Worm (Caenorhabditis elegans): ENCODE results near the gene K01G5.8.

The K01G5.8 gene

ce11 chrIII:10757540-10757939, 17.0 kb upstream of the K01G5.8 start, which contains the start of gene rnf-113:
TSS of gene rnf-113 (minus strand) at chrIII:10757640.
- TF ChIP-seq sea-1 (GFP tag; conservative IDR thresholded peaks at IDR 0.05): no peak
- TF ChIP-seq hmbx-1 (tag; optimal IDR thresholded peaks at IDR 0.05): no peak
- TF ChIP-seq ceh-36 (tag; optimal IDR thresholded peaks at IDR 0.05): no peak
- TF ChIP-seq tbx-11 (GFP tag; IDR thresholded peaks at IDR 0.05): no peak
- no peak for TF ChIP-seq ama-1 (optimal IDR thresholded peaks at IDR 0.05)
- no peak for TF ChIP-seq ets-7 (tag; optimal IDR thresholded peaks at IDR 0.05)

- TF ChIP-seq tra-4 (tag; optimal IDR thresholded peaks at IDR 0.05): no peak
- TF ChIP-seq hnd-1 (tag; optimal IDR thresholded peaks at IDR 0.05): no peak
- no peak for TF ChIP-seq hmg-4 (GFP tag; optimal IDR thresholded peaks at IDR 0.05)
- TF ChIP-seq sea-1 (GFP tag; conservative IDR thresholded peaks at IDR 0.05): no peak
- TF ChIP-seq ama-1 (optimal IDR thresholded peaks at IDR 0.05): no peak
- TF ChIP-seq pes-1 (GFP tag; IDR thresholded peaks at IDR 0.05): no peak
- no peak for TF ChIP-seq flt-1 (GFP tag; IDR thresholded peaks at IDR 0.05)
- no peak for TF ChIP-seq ceh-36 (tag; optimal IDR thresholded peaks at IDR 0.05)
- TF ChIP-seq aly-1 (tag; optimal IDR thresholded peaks at IDR 0.05): no peak
- no peak for TF ChIP-seq ets-7 (tag; optimal IDR thresholded peaks at IDR 0.05)
- TF ChIP-seq B0310.2 (tag; optimal IDR thresholded peaks at IDR 0.05): no peak
- no peak for TF ChIP-seq tbx-11 (GFP tag; IDR thresholded peaks at IDR 0.05)
- no peak for TF ChIP-seq tbx-37 (GFP tag; conservative IDR thresholded peaks at IDR 0.05)
Observed at ce11 chrIII:10755480-10756066, 15.0 kb upstream of the K01G5.8 start, which contains the start of gene hpl-2. TSS of gene hpl-2 (minus strand) at chrIII:10755530.

ce11 chrIII:10754379-10754778, 13.8 kb upstream of the K01G5.8 start:
- no peak for TF ChIP-seq tra-4 (tag; optimal IDR thresholded peaks at IDR 0.05)
- TF ChIP-seq hmg-4 (GFP tag; optimal IDR thresholded peaks at IDR 0.05): no peak
- no peak for TF ChIP-seq pes-1 (GFP tag; IDR thresholded peaks at IDR 0.05)
- no peak for TF ChIP-seq hmbx-1 (tag; optimal IDR thresholded peaks at IDR 0.05)
- no peak for TF ChIP-seq F13C5.2 (tag; optimal IDR thresholded peaks at IDR 0.05)
- no peak for TF ChIP-seq tbx-37 (GFP tag; conservative IDR thresholded peaks at IDR 0.05)
- no peak for TF ChIP-seq ceh-36 (tag; optimal IDR thresholded peaks at IDR 0.05)
- no peak for TF ChIP-seq ama-1 (optimal IDR thresholded peaks at IDR 0.05)
- TF ChIP-seq tbx-11 (GFP tag; IDR thresholded peaks at IDR 0.05): no peak
- TF ChIP-seq flt-1 (GFP tag; IDR thresholded peaks at IDR 0.05): no peak

ce11 chrIII:10750043-10750442, 9.5 kb upstream of the K01G5.8 start, which contains the start of gene enu-3.6:
TSS of gene enu-3.6 (plus strand) at chrIII:10750434.
- 0 out of 2 replicates have a peak, but pooled peaks have one; percentile 22 for TF ChIP-seq pes-1 (GFP tag; IDR thresholded peaks at IDR 0.05)

- TF ChIP-seq ceh-36 (tag; optimal IDR thresholded peaks at IDR 0.05) (no peak), F13C5.2 (tag; optimal IDR thresholded peaks at IDR 0.05) (peak; percentile 33)
Observed at ce11 chrIII:10747620-10748479, 7.3 kb upstream of the K01G5.8 start, which contains the start of the genes ran-1 and dkc-1. TSS of gene ran-1 (minus strand) at chrIII:10747728. TSS of gene dkc-1 (plus strand) at chrIII:10748429.

- TF ChIP-seq hnd-1 (tag; optimal IDR thresholded peaks at IDR 0.05): no peak
Observed at ce11 chrIII:10746406-10746807, 5.8 kb upstream of the K01G5.8 start.

- TF ChIP-seq ceh-13 (GFP tag; optimal IDR thresholded peaks at IDR 0.05) (no peak), tbx-11 (GFP tag; IDR thresholded peaks at IDR 0.05) (no peak), tbx-37 (GFP tag; conservative IDR thresholded peaks at IDR 0.05) (no peak), ceh-36 (tag; optimal IDR thresholded peaks at IDR 0.05) (no peak), hmg-4 (GFP tag; optimal IDR thresholded peaks at IDR 0.05) (no peak), tra-4 (tag; optimal IDR thresholded peaks at IDR 0.05) (no peak), hnd-1 (tag; optimal IDR thresholded peaks at IDR 0.05) (no peak), B0310.2 (tag; optimal IDR thresholded peaks at IDR 0.05) (no peak), sea-1 (GFP tag; conservative IDR thresholded peaks at IDR 0.05) (no peak), ets-7 (tag; optimal IDR thresholded peaks at IDR 0.05) (no peak), ama-1 (optimal IDR thresholded peaks at IDR 0.05) (no peak), flt-1 (GFP tag; IDR thresholded peaks at IDR 0.05) (no peak), F13C5.2 (tag; optimal IDR thresholded peaks at IDR 0.05) (no peak), scrt-1 (GFP tag; IDR thresholded peaks at IDR 0.05) (no peak), aly-1 (tag; optimal IDR thresholded peaks at IDR 0.05) (no peak), pes-1 (GFP tag; IDR thresholded peaks at IDR 0.05) (no peak)
Observed at ce11 chrIII:10742382-10742860, 1.8 kb upstream of the K01G5.8 start, which contains the start of the genes tbb-1 and rib-2. TSS of gene tbb-1 (minus strand) at chrIII:10742432. TSS of gene rib-2 (plus strand) at chrIII:10742810.

- TF ChIP-seq B0310.2 (tag; optimal IDR thresholded peaks at IDR 0.05) (peak; percentile 54), F13C5.2 (tag; optimal IDR thresholded peaks at IDR 0.05) (peak; percentile 67), hmg-4 (GFP tag; optimal IDR thresholded peaks at IDR 0.05) (no peak), ama-1 (optimal IDR thresholded peaks at IDR 0.05) (peak; percentile 73), aly-1 (tag; optimal IDR thresholded peaks at IDR 0.05) (no peak)
Observed at ce11 chrIII:10739902-10740301, 670 bp downstream of the K01G5.8 start.

All from whole organism, early embryonic.